Fruit fly (Drosophila melanogaster): ENCODE data around the gene Hakai.

DNA sequence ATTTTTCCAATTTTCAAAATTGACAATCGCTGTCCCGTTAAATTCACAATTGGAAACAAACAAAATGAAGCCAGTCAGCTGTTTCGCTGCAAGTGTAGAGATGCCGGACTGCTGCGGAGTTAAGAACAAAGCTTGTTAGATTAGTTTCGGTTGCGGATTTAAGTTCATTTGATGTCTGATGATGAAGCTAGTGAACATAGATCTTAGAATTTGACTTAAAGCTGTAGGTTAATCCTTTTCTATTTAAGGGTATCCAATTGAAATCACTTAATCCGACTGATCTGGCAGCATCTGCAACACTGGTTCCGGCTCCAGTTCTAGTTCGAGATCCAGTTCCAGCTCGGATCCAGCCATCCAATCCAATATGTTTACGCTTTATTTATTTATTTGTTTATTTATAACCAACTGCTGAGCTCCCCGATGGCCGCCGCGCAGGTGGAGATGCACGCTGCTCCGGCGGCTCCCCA, 1.7 kb upstream of the Hakai start, which contains the start of the genes PCNA2 and CG10366:
- TF ChIP-seq br (GFP tag; optimal IDR thresholded peaks at IDR 0.05) (peak; percentile 68), Myc (optimal IDR thresholded peaks at IDR 0.05) (peak; percentile 63), ey (GFP tag; optimal IDR thresholded peaks at IDR 0.05) (peak; percentile 80), foxo (GFP tag; optimal IDR thresholded peaks at IDR 0.05) (peak in 1 of 2 experiments; percentile 84), psq (GFP tag; optimal IDR thresholded peaks at IDR 0.05) (peak; percentile 47), dsf (GFP tag; optimal IDR thresholded peaks at IDR 0.05; ENCODE audit: borderline replicate concordance) (no peak), lola (GFP tag; optimal IDR thresholded peaks at IDR 0.05) (no peak), Rel (GFP tag; optimal IDR thresholded peaks at IDR 0.05) (no peak), Rel (tag; optimal IDR thresholded peaks at IDR 0.05) (peak; percentile 73), woc (GFP tag; optimal IDR thresholded peaks at IDR 0.05) (peak; percentile 13), Jra (GFP tag; optimal IDR thresholded peaks at IDR 0.05) (peak; percentile 49), usp (GFP tag; optimal IDR thresholded peaks at IDR 0.05) (no peak), dl (GFP tag; optimal IDR thresholded peaks at IDR 0.05; ENCODE audit: insufficient read depth in 1 of 2, partially characterized antibody in 2 of 2) (no peak)
